Fruit fly (Drosophila melanogaster): ENCODE measurements around the gene Ir85a.

Ir85a gene

dm6 chr3R:8844955-8845354 is 50.5 kb downstream of the Ir85a start:
- TF ChIP-seq dmrt93B (GFP tag; optimal IDR thresholded peaks at IDR 0.05) (no peak), sage (GFP tag; optimal IDR thresholded peaks at IDR 0.05) (peak; percentile 40), N (GFP tag; optimal IDR thresholded peaks at IDR 0.05) (no peak), CG32264 (GFP tag; optimal IDR thresholded peaks at IDR 0.05) (peak; percentile 8), Hnf4 (GFP tag; optimal IDR thresholded peaks at IDR 0.05) (peak; percentile 13), tai (GFP tag; optimal IDR thresholded peaks at IDR 0.05) (peak; percentile 27), Dif (GFP tag; optimal IDR thresholded peaks at IDR 0.05; ENCODE audit: partially characterized antibody) (no peak)

- peak; percentile 28 for TF ChIP-seq Rel (GFP tag; optimal IDR thresholded peaks at IDR 0.05)
- peak; percentile 21 for TF ChIP-seq Rel (tag; optimal IDR thresholded peaks at IDR 0.05)
- TF ChIP-seq Jra (GFP tag; optimal IDR thresholded peaks at IDR 0.05): peak; percentile 24
- peak; percentile 41 for TF ChIP-seq OdsH (GFP tag; optimal IDR thresholded peaks at IDR 0.05)
- TF ChIP-seq h (GFP tag; optimal IDR thresholded peaks at IDR 0.05): peak; percentile 62
- peak; percentile 81 for TF ChIP-seq CrebA (GFP tag; optimal IDR thresholded peaks at IDR 0.05; ENCODE audit: borderline replicate concordance)
- no peak for TF ChIP-seq Abd-B (GFP tag; optimal IDR thresholded peaks at IDR 0.05)
- TF ChIP-seq psq (GFP tag; optimal IDR thresholded peaks at IDR 0.05): peak; percentile 94
- no peak for TF ChIP-seq Mio (GFP tag; optimal IDR thresholded peaks at IDR 0.05)
- no peak for TF ChIP-seq HLH106 (tag; optimal IDR thresholded peaks at IDR 0.05)
- TF ChIP-seq fru (GFP tag; optimal IDR thresholded peaks at IDR 0.05): peak; percentile 20
- TF ChIP-seq pan (optimal IDR thresholded peaks at IDR 0.05): no peak
- TF ChIP-seq Hr78 (GFP tag; optimal IDR thresholded peaks at IDR 0.05): no peak
- TF ChIP-seq sv (GFP tag; optimal IDR thresholded peaks at IDR 0.05): peak; percentile 35
- peak; percentile 53 for TF ChIP-seq rgr (GFP tag; optimal IDR thresholded peaks at IDR 0.05)
- TF ChIP-seq Hnf4 (GFP tag; optimal IDR thresholded peaks at IDR 0.05): peak; percentile 35
- TF ChIP-seq CG32264 (GFP tag; optimal IDR thresholded peaks at IDR 0.05): peak; percentile 27
- peak; percentile 50 for TF ChIP-seq Vsx2 (GFP tag; optimal IDR thresholded peaks at IDR 0.05; ENCODE audit: partially characterized antibody)
- TF ChIP-seq CG9705 (GFP tag; optimal IDR thresholded peaks at IDR 0.05): no peak
- TF ChIP-seq dmrt93B (GFP tag; optimal IDR thresholded peaks at IDR 0.05): no peak
- TF ChIP-seq dsf (GFP tag; optimal IDR thresholded peaks at IDR 0.05; ENCODE audit: borderline replicate concordance): no peak
- no peak for TF ChIP-seq usp (GFP tag; optimal IDR thresholded peaks at IDR 0.05)
- no peak for TF ChIP-seq Dfd (GFP tag; optimal IDR thresholded peaks at IDR 0.05)
- no peak for TF ChIP-seq Myc (optimal IDR thresholded peaks at IDR 0.05)
- peak; percentile 42 for TF ChIP-seq Sp1 (GFP tag; optimal IDR thresholded peaks at IDR 0.05)
- TF ChIP-seq tai (GFP tag; optimal IDR thresholded peaks at IDR 0.05): peak; percentile 20
- TF ChIP-seq lola (GFP tag; optimal IDR thresholded peaks at IDR 0.05): no peak
- TF ChIP-seq dl (GFP tag; optimal IDR thresholded peaks at IDR 0.05; ENCODE audit: insufficient read depth in 1 of 2, partially characterized antibody in 2 of 2): no peak
- no peak for TF ChIP-seq ey (GFP tag; optimal IDR thresholded peaks at IDR 0.05)
- peak; percentile 53 for TF ChIP-seq Dif (GFP tag; optimal IDR thresholded peaks at IDR 0.05; ENCODE audit: partially characterized antibody)
- TF ChIP-seq Hr83 (GFP tag; optimal IDR thresholded peaks at IDR 0.05; ENCODE audit: poor library complexity, severe bottlenecking): peak; percentile 90
- TF ChIP-seq GATAd (GFP tag; optimal IDR thresholded peaks at IDR 0.05): no peak
- TF ChIP-seq woc (GFP tag; optimal IDR thresholded peaks at IDR 0.05): no peak
- peak; percentile 52 for TF ChIP-seq br (GFP tag; optimal IDR thresholded peaks at IDR 0.05)
- peak; percentile 55 for TF ChIP-seq sage (GFP tag; optimal IDR thresholded peaks at IDR 0.05)
- TF ChIP-seq jim (GFP tag; optimal IDR thresholded peaks at IDR 0.05): peak; percentile 11
- TF ChIP-seq foxo (GFP tag; optimal IDR thresholded peaks at IDR 0.05): peak in 1 of 2 experiments; percentile 40
- no peak for TF ChIP-seq N (GFP tag; optimal IDR thresholded peaks at IDR 0.05)
- TF ChIP-seq brk (GFP tag; optimal IDR thresholded peaks at IDR 0.05): no peak
These were observed 51.7 kb downstream of the Ir85a start for dm6 chr3R:8846154-8846648.

Measured in whole organism, wandering third instar larva.